Fruit fly (Drosophila melanogaster): ENCODE results near the gene ERp44.

The ERp44 gene

dm6 chrX:16321037-16321436 lies 23.5 kb upstream of the ERp44 start (continued):
- TF ChIP-seq CG16813 (GFP tag; IDR thresholded peaks at IDR 0.05; ENCODE audit: partially characterized antibody) (0 out of 3 replicates have a peak, but pooled peaks have one; percentile 42), CG15514 (GFP tag; optimal IDR thresholded peaks at IDR 0.05) (peak; percentile 93), Doc3 (GFP tag; IDR thresholded peaks at IDR 0.05; ENCODE audit: partially characterized antibody) (0 out of 3 replicates have a peak, but pooled peaks have one; percentile 13), CG2889 (GFP tag; IDR thresholded peaks at IDR 0.05) (no peak), Scr (GFP tag; IDR thresholded peaks at IDR 0.05; ENCODE audit: partially characterized antibody) (peak; percentile 25), BEAF-32 (GFP tag; optimal IDR thresholded peaks at IDR 0.05) (peak; percentile 19), hbn (GFP tag; IDR thresholded peaks at IDR 0.05; ENCODE audit: partially characterized antibody) (0 out of 2 replicates have a peak, but pooled peaks have one; percentile 40), E2f2 (GFP tag; IDR thresholded peaks at IDR 0.05) (peak; percentile 86), CG34224 (GFP tag; IDR thresholded peaks at IDR 0.05; ENCODE audit: partially characterized antibody) (peak; percentile 27; the same call in 1 of the 3 replicates), Dp (GFP tag; optimal IDR thresholded peaks at IDR 0.05) (peak; percentile 82), bbx (GFP tag; IDR thresholded peaks at IDR 0.05; ENCODE audit: partially characterized antibody) (peak; percentile 42; the same call in 1 of the 2 replicates), CG9876 (GFP tag; optimal IDR thresholded peaks at IDR 0.05) (no peak), Dref (GFP tag; IDR thresholded peaks at IDR 0.05) (peak; percentile 62), Dll (GFP tag; IDR thresholded peaks at IDR 0.05; ENCODE audit: partially characterized antibody) (0 out of 4 replicates have a peak, but pooled peaks have one; percentile 16), pzg (GFP tag; optimal IDR thresholded peaks at IDR 0.05) (peak; percentile 29)

dm6 chrX:16320197-16320921 lies 22.8 kb upstream of the ERp44 start, which contains the start of gene Cyp1:
Cyp1 (minus strand) TSS chrX:16320370.
- TF ChIP-seq tx (GFP tag; optimal IDR thresholded peaks at IDR 0.05) (no peak), pho (GFP tag; optimal IDR thresholded peaks at IDR 0.05) (no peak), CG12155 (GFP tag; optimal IDR thresholded peaks at IDR 0.05) (no peak), chn (GFP tag; optimal IDR thresholded peaks at IDR 0.05) (no peak), Dek (tag; optimal IDR thresholded peaks at IDR 0.05) (no peak), bcd (GFP tag; optimal IDR thresholded peaks at IDR 0.05) (peak; percentile 8), CG14441 (GFP tag; IDR thresholded peaks at IDR 0.05) (peak; percentile 63), CTCF (GFP tag; optimal IDR thresholded peaks at IDR 0.05) (no peak), Antp (GFP tag; optimal IDR thresholded peaks at IDR 0.05) (peak; percentile 12), bsh (GFP tag; optimal IDR thresholded peaks at IDR 0.05) (peak in 1 of 2 experiments; percentile 10), CG4617 (GFP tag; optimal IDR thresholded peaks at IDR 0.05; ENCODE audit: borderline replicate concordance) (no peak), CG14965 (GFP tag; optimal IDR thresholded peaks at IDR 0.05; ENCODE audit: borderline replicate concordance) (no peak), H15 (GFP tag; IDR thresholded peaks at IDR 0.05) (peak; percentile 29; the same call in 1 of the 3 replicates), CG17829 (tag; optimal IDR thresholded peaks at IDR 0.05) (peak; percentile 11), CG2116 (GFP tag; optimal IDR thresholded peaks at IDR 0.05) (peak; percentile 98), pan (optimal IDR thresholded peaks at IDR 0.05) (no peak), pan (GFP tag; optimal IDR thresholded peaks at IDR 0.05 in 1 of 2, IDR thresholded peaks at IDR 0.05 in 1 of 2) (peak in 1 of 2 experiments; percentile 46), ro (GFP tag; IDR thresholded peaks at IDR 0.05) (no peak), Atf6 (GFP tag; IDR thresholded peaks at IDR 0.05) (no peak), sisA (GFP tag; IDR thresholded peaks at IDR 0.05) (peak; percentile 36), CG10147 (GFP tag; optimal IDR thresholded peaks at IDR 0.05) (no peak), sob (GFP tag; IDR thresholded peaks at IDR 0.05) (peak; percentile 69; the same call in 1 of the 2 replicates), toy (GFP tag; IDR thresholded peaks at IDR 0.05) (0 out of 2 replicates have a peak, but pooled peaks have one; percentile 8), CG14014 (GFP tag; IDR thresholded peaks at IDR 0.05) (0 out of 2 replicates have a peak, but pooled peaks have one; percentile 22), zen (tag; optimal IDR thresholded peaks at IDR 0.05) (no peak), HLH54F (GFP tag; optimal IDR thresholded peaks at IDR 0.05) (peak; percentile 9), eyg (GFP tag; optimal IDR thresholded peaks at IDR 0.05) (no peak), CG12942 (GFP tag; optimal IDR thresholded peaks at IDR 0.05) (no peak), vnd (GFP tag; IDR thresholded peaks at IDR 0.05; ENCODE audit: partially characterized antibody) (peak; percentile 69), lilli (GFP tag; optimal IDR thresholded peaks at IDR 0.05) (peak; percentile 49), Asciz (GFP tag; optimal IDR thresholded peaks at IDR 0.05) (no peak), gcm (GFP tag; optimal IDR thresholded peaks at IDR 0.05) (no peak), H2.0 (GFP tag; IDR thresholded peaks at IDR 0.05) (peak; percentile 36; the same call in 1 of the 2 replicates)

Measured in whole organism, embryonic.